Fruit fly (Drosophila melanogaster): ENCODE data around the gene mrn.

The mrn gene

DNA sequence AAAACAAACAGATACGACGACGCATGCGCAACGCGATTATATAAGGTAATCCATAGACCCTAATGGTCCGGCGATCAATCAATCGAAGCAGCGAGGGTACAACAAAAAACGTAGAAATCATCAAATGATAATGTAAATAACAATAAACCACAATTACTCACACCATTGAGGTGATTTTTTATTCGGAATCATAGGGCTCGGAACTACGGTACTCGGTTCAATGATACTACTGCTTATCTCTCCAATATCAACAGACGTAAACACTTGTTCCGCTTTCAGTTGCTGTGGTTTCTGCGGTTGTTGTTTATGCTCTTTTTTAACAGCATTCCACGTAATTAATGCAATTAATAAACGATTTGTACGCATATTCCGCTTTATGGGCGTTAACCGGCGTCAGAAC, 17.6 kb upstream of the mrn start (continued):
- no peak for TF ChIP-seq unc-4 (GFP tag; IDR thresholded peaks at IDR 0.05; ENCODE audit: partially characterized antibody)
- TF ChIP-seq cad (GFP tag; optimal IDR thresholded peaks at IDR 0.05) = no peak
- no peak for TF ChIP-seq Dek (tag; optimal IDR thresholded peaks at IDR 0.05)
- TF ChIP-seq fu2 (GFP tag; optimal IDR thresholded peaks at IDR 0.05) = no peak
- peak in 1 of 2 experiments; percentile 96 for TF ChIP-seq Pdp1 (GFP tag; optimal IDR thresholded peaks at IDR 0.05)
- no peak for TF ChIP-seq E2f2 (GFP tag; IDR thresholded peaks at IDR 0.05)
- TF ChIP-seq ci (GFP tag; IDR thresholded peaks at IDR 0.05) = no peak
- peak; percentile 99 for TF ChIP-seq exex (tag; optimal IDR thresholded peaks at IDR 0.05)
- no peak for TF ChIP-seq trem (tag; optimal IDR thresholded peaks at IDR 0.05)
- TF ChIP-seq fd3F (GFP tag; optimal IDR thresholded peaks at IDR 0.05) = no peak
- no peak for TF ChIP-seq dimm (GFP tag; IDR thresholded peaks at IDR 0.05)
- no peak for TF ChIP-seq CG7271 (tag; optimal IDR thresholded peaks at IDR 0.05)
- peak; percentile 14 for TF ChIP-seq Meics (GFP tag; optimal IDR thresholded peaks at IDR 0.05)
- TF ChIP-seq CG15479 (GFP tag; optimal IDR thresholded peaks at IDR 0.05) = no peak
- TF ChIP-seq zfh2 (GFP tag; optimal IDR thresholded peaks at IDR 0.05) = no peak
- TF ChIP-seq CG2129 (GFP tag; IDR thresholded peaks at IDR 0.05; ENCODE audit: partially characterized antibody) = no peak
- TF ChIP-seq CG10147 (GFP tag; optimal IDR thresholded peaks at IDR 0.05) = peak; percentile 6
- no peak for TF ChIP-seq CG6854 (GFP tag; optimal IDR thresholded peaks at IDR 0.05)
- no peak for TF ChIP-seq ems (GFP tag; optimal IDR thresholded peaks at IDR 0.05)
- TF ChIP-seq CG18011 (GFP tag; optimal IDR thresholded peaks at IDR 0.05) = no peak
- TF ChIP-seq CG14014 (GFP tag; IDR thresholded peaks at IDR 0.05) = no peak
- no peak for TF ChIP-seq CG11696 (GFP tag; IDR thresholded peaks at IDR 0.05)
- TF ChIP-seq GATAe (GFP tag; conservative IDR thresholded peaks at IDR 0.05) = no peak
- no peak for TF ChIP-seq CG10274 (GFP tag; optimal IDR thresholded peaks at IDR 0.05)
- TF ChIP-seq CG9797 (GFP tag; optimal IDR thresholded peaks at IDR 0.05) = no peak
- no peak for TF ChIP-seq luna (GFP tag; optimal IDR thresholded peaks at IDR 0.05)
- peak; percentile 42 for TF ChIP-seq sd (tag; optimal IDR thresholded peaks at IDR 0.05)
- no peak for TF ChIP-seq CG5180 (GFP tag; optimal IDR thresholded peaks at IDR 0.05)
- no peak for TF ChIP-seq Nf-YB (GFP tag; optimal IDR thresholded peaks at IDR 0.05)
- TF ChIP-seq tup (GFP tag; optimal IDR thresholded peaks at IDR 0.05) = no peak
- no peak for TF ChIP-seq CG14667 (GFP tag; IDR thresholded peaks at IDR 0.05)
- TF ChIP-seq CG30403 (GFP tag; optimal IDR thresholded peaks at IDR 0.05) = no peak
- no peak for TF ChIP-seq pfk (GFP tag; optimal IDR thresholded peaks at IDR 0.05)
- TF ChIP-seq lbe (GFP tag; optimal IDR thresholded peaks at IDR 0.05) = no peak
- TF ChIP-seq CG8359 (GFP tag; optimal IDR thresholded peaks at IDR 0.05; ENCODE audit: borderline replicate concordance) = no peak
- peak; percentile 20 for TF ChIP-seq Asciz (GFP tag; optimal IDR thresholded peaks at IDR 0.05)
- no peak for TF ChIP-seq NC2α (GFP tag; optimal IDR thresholded peaks at IDR 0.05)
- TF ChIP-seq NfI (GFP tag; optimal IDR thresholded peaks at IDR 0.05) = no peak
- no peak for TF ChIP-seq CG1024 (GFP tag; IDR thresholded peaks at IDR 0.05)
- no peak for TF ChIP-seq CG6175 (GFP tag; IDR thresholded peaks at IDR 0.05)
- no peak for TF ChIP-seq slp2 (GFP tag; optimal IDR thresholded peaks at IDR 0.05)
- no peak for TF ChIP-seq pum (GFP tag; optimal IDR thresholded peaks at IDR 0.05)
- TF ChIP-seq abd-A (tag; optimal IDR thresholded peaks at IDR 0.05) = no peak
- no peak for TF ChIP-seq CG4404 (GFP tag; IDR thresholded peaks at IDR 0.05)
- TF ChIP-seq Dfd (GFP tag; optimal IDR thresholded peaks at IDR 0.05) = no peak
- no peak for TF ChIP-seq CG2678 (tag; optimal IDR thresholded peaks at IDR 0.05)
- TF ChIP-seq gro (GFP tag; optimal IDR thresholded peaks at IDR 0.05) = no peak
- no peak for TF ChIP-seq CG6683 (GFP tag; optimal IDR thresholded peaks at IDR 0.05)
- TF ChIP-seq CG43689 (GFP tag; IDR thresholded peaks at IDR 0.05) = no peak
- no peak for TF ChIP-seq CG1603 (tag; optimal IDR thresholded peaks at IDR 0.05)
- no peak for TF ChIP-seq CG7963 (GFP tag; IDR thresholded peaks at IDR 0.05; ENCODE audit: partially characterized antibody)

All from whole organism, embryonic.